Fruit fly (Drosophila melanogaster): ENCODE measurements around the gene Cf2.

Gene Cf2

dm6 chr2L:4861503-4861902 is 21.4 kb downstream of the Cf2 start (continued):
- TF ChIP-seq stwl (tag; optimal IDR thresholded peaks at IDR 0.05) (no peak), CG30403 (GFP tag; optimal IDR thresholded peaks at IDR 0.05) (no peak), CG1233 (GFP tag; optimal IDR thresholded peaks at IDR 0.05) (peak; percentile 35), CG4404 (GFP tag; IDR thresholded peaks at IDR 0.05) (peak; percentile 31; the same call in 1 of the 2 replicates), HHEX (GFP tag; optimal IDR thresholded peaks at IDR 0.05) (peak; percentile 7), Atf3 (GFP tag; optimal IDR thresholded peaks at IDR 0.05) (no peak), z (GFP tag; IDR thresholded peaks at IDR 0.05) (no peak), CG30020 (tag; optimal IDR thresholded peaks at IDR 0.05) (no peak), ato (GFP tag; IDR thresholded peaks at IDR 0.05; ENCODE audit: partially characterized antibody) (no peak), D19B (GFP tag; optimal IDR thresholded peaks at IDR 0.05) (no peak), CG12942 (GFP tag; optimal IDR thresholded peaks at IDR 0.05) (no peak), CG12155 (GFP tag; optimal IDR thresholded peaks at IDR 0.05) (no peak), CG11696 (GFP tag; IDR thresholded peaks at IDR 0.05) (peak; percentile 53; the same call in 1 of the 2 replicates), CG15011 (GFP tag; optimal IDR thresholded peaks at IDR 0.05) (no peak), Poxn (GFP tag; IDR thresholded peaks at IDR 0.05) (no peak), CG8281 (tag; optimal IDR thresholded peaks at IDR 0.05) (no peak), CG6813 (GFP tag; optimal IDR thresholded peaks at IDR 0.05) (peak; percentile 8), nau (GFP tag; optimal IDR thresholded peaks at IDR 0.05) (no peak), sna (GFP tag; IDR thresholded peaks at IDR 0.05; ENCODE audit: partially characterized antibody) (no peak), CG32772 (GFP tag; IDR thresholded peaks at IDR 0.05) (0 out of 2 replicates have a peak, but pooled peaks have one; percentile 25), pfk (GFP tag; optimal IDR thresholded peaks at IDR 0.05) (no peak), CG17568 (GFP tag; optimal IDR thresholded peaks at IDR 0.05) (no peak), abd-A (tag; optimal IDR thresholded peaks at IDR 0.05) (no peak), CG3163 (GFP tag; optimal IDR thresholded peaks at IDR 0.05) (no peak), nerfin-2 (GFP tag; IDR thresholded peaks at IDR 0.05; ENCODE audit: partially characterized antibody) (no peak), CG10209 (GFP tag; optimal IDR thresholded peaks at IDR 0.05) (no peak), ara (GFP tag; IDR thresholded peaks at IDR 0.05) (no peak), fd64A (GFP tag; optimal IDR thresholded peaks at IDR 0.05) (no peak), CG15696 (tag; optimal IDR thresholded peaks at IDR 0.05) (no peak), disco-r (GFP tag; optimal IDR thresholded peaks at IDR 0.05) (no peak), Meics (GFP tag; optimal IDR thresholded peaks at IDR 0.05) (peak; percentile 49), insv (GFP tag; optimal IDR thresholded peaks at IDR 0.05) (no peak), bcd (GFP tag; optimal IDR thresholded peaks at IDR 0.05) (peak; percentile 11), al (GFP tag; IDR thresholded peaks at IDR 0.05) (no peak), CG12744 (GFP tag; optimal IDR thresholded peaks at IDR 0.05) (no peak), CG17186 (GFP tag; optimal IDR thresholded peaks at IDR 0.05) (no peak), CG18011 (GFP tag; optimal IDR thresholded peaks at IDR 0.05) (no peak), gcm (GFP tag; optimal IDR thresholded peaks at IDR 0.05) (no peak), slou (GFP tag; optimal IDR thresholded peaks at IDR 0.05) (no peak), CG10462 (GFP tag; optimal IDR thresholded peaks at IDR 0.05) (no peak), CG3065 (GFP tag; optimal IDR thresholded peaks at IDR 0.05) (no peak), CG6791 (GFP tag; IDR thresholded peaks at IDR 0.05; ENCODE audit: partially characterized antibody) (no peak), CG12659 (GFP tag; optimal IDR thresholded peaks at IDR 0.05) (no peak), gce (GFP tag; IDR thresholded peaks at IDR 0.05) (no peak), Abd-B (GFP tag; optimal IDR thresholded peaks at IDR 0.05) (peak; percentile 6), CG4424 (GFP tag; optimal IDR thresholded peaks at IDR 0.05) (peak; percentile 22), CG6272 (GFP tag; IDR thresholded peaks at IDR 0.05) (peak; percentile 50; the same call in 1 of the 2 replicates), CG10565 (GFP tag; optimal IDR thresholded peaks at IDR 0.05) (no peak), CG34224 (GFP tag; IDR thresholded peaks at IDR 0.05; ENCODE audit: partially characterized antibody) (no peak), so (GFP tag; IDR thresholded peaks at IDR 0.05) (no peak)
